Fruit fly (Drosophila melanogaster) whole organism, wandering third instar larva: Measurements from ENCODE around the gene CG31661.

Experiments
- Abd-B ChIP-seq: fragments of >200 bp; optimal IDR thresholded peaks from 2 replicates; lab custom pipeline; 2017; ENCODE audit warnings: missing biosample characterization, missing genetic modification characterization
- CG32264 ChIP-seq: fragments of 200-800 bp; sonication (Bioruptor generic); optimal IDR thresholded peaks from 2 replicates; lab custom pipeline; 2016; ENCODE audit warnings: missing biosample characterization, missing genetic modification characterization
- CG9705 ChIP-seq: fragments of 200-800 bp; sonication (Bioruptor generic); optimal IDR thresholded peaks from 2 replicates; lab custom pipeline; 2018; ENCODE audit warnings: missing biosample characterization, mild to moderate bottlenecking, missing genetic modification characterization
- CrebA ChIP-seq: fragments of 200-800 bp; sonication (Bioruptor generic); optimal IDR thresholded peaks from 2 replicates; lab custom pipeline; 2016; ENCODE audit warnings: missing biosample characterization, mild to moderate bottlenecking, missing genetic modification characterization, borderline replicate concordance
- Dfd ChIP-seq: fragments of >200 bp; optimal IDR thresholded peaks from 2 replicates; lab custom pipeline; 2017; ENCODE audit warnings: missing biosample characterization, missing genetic modification characterization
- Dif ChIP-seq: fragments of 200-275, 200-300 bp; sonication (Bioruptor generic); optimal IDR thresholded peaks from 2 replicates; lab custom pipeline; 2018; ENCODE audit warnings: missing biosample characterization, missing genetic modification characterization; ENCODE audit not compliant: partially characterized antibody
- GATAd ChIP-seq: sonication (Bioruptor generic); optimal IDR thresholded peaks from 2 replicates; lab custom pipeline; 2016; ENCODE audit warnings: missing biosample characterization, missing genetic modification characterization
- HLH106 ChIP-seq: fragments of 200-800 bp; optimal IDR thresholded peaks from 3 replicates; lab custom pipeline; 2019; ENCODE audit warnings: missing biosample characterization, mild to moderate bottlenecking, missing genetic modification characterization, moderate library complexity
- Hr78 ChIP-seq: fragments of >200 bp; optimal IDR thresholded peaks from 2 replicates; lab custom pipeline; 2017; ENCODE audit warnings: missing biosample characterization, missing genetic modification characterization
- Hr83 ChIP-seq: fragments of 200-300 bp; sonication (Bioruptor generic); optimal IDR thresholded peaks from 2 replicates; lab custom pipeline; 2016; ENCODE audit warnings: missing biosample characterization, mild to moderate bottlenecking, missing genetic modification characterization, moderate library complexity; ENCODE audit not compliant: poor library complexity, severe bottlenecking
- Jra ChIP-seq: sonication (Bioruptor generic); optimal IDR thresholded peaks from 2 replicates; lab custom pipeline; 2016; ENCODE audit warnings: missing biosample characterization, missing genetic modification characterization
- Mio ChIP-seq: sonication (Bioruptor generic); optimal IDR thresholded peaks from 2 replicates; lab custom pipeline; 2016; ENCODE audit warnings: missing biosample characterization, missing genetic modification characterization
- Myc ChIP-seq: fragments of >200 bp; optimal IDR thresholded peaks from 2 replicates; lab custom pipeline; 2017
- N ChIP-seq: fragments of >200 bp; optimal IDR thresholded peaks from 2 replicates; lab custom pipeline; 2018; ENCODE audit warnings: missing biosample characterization, missing external identifiers, missing genetic modification characterization
- OdsH ChIP-seq: fragments of 200-800 bp; sonication (Bioruptor generic); optimal IDR thresholded peaks from 2 replicates; lab custom pipeline; 2016; ENCODE audit warnings: missing biosample characterization, mild to moderate bottlenecking, missing genetic modification characterization
- Rel ChIP-seq, 2 experiments: fragments of 200-800 bp; sonication (Bioruptor generic) in 1 of 2; optimal IDR thresholded peaks; 2 replicates in 1 of 2; 3 replicates in 1 of 2; lab custom pipeline; 2016 to 2019; ENCODE audit warnings: mild to moderate bottlenecking in 2 of 2, missing biosample characterization in 2 of 2, missing genetic modification characterization in 2 of 2, moderate library complexity in 1 of 2
- Sp1 ChIP-seq: fragments of 200-800 bp; sonication (Bioruptor generic); optimal IDR thresholded peaks from 3 replicates; lab custom pipeline; 2019; ENCODE audit warnings: missing biosample characterization, mild to moderate bottlenecking, missing genetic modification characterization, moderate library complexity
- Vsx2 ChIP-seq: fragments of 200-300, 225-300 bp; sonication (Bioruptor generic); optimal IDR thresholded peaks from 2 replicates; lab custom pipeline; 2018; ENCODE audit warnings: missing biosample characterization, missing genetic modification characterization; ENCODE audit not compliant: partially characterized antibody
- br ChIP-seq: fragments of 200-800 bp; sonication (Bioruptor generic); optimal IDR thresholded peaks from 2 replicates; lab custom pipeline; 2016; ENCODE audit warnings: missing biosample characterization, missing genetic modification characterization
- brk ChIP-seq: fragments of 200-800 bp; sonication (Bioruptor generic); optimal IDR thresholded peaks from 2 replicates; lab custom pipeline; 2016; ENCODE audit warnings: missing biosample characterization, mild to moderate bottlenecking, missing genetic modification characterization
- dl ChIP-seq, 2 experiments: fragments of 175-275, 200-275 bp in 1 of 2; fragments of 200-275 bp in 1 of 2; sonication (Bioruptor generic); optimal IDR thresholded peaks; lab custom pipeline; 2018; ENCODE audit warnings: mild to moderate bottlenecking in 2 of 2, missing biosample characterization in 2 of 2, missing genetic modification characterization in 2 of 2, moderate library complexity in 2 of 2; ENCODE audit not compliant: partially characterized antibody in 2 of 2, insufficient read depth in 1 of 2
- dmrt93B ChIP-seq: fragments of 200-800 bp; sonication (Bioruptor generic); optimal IDR thresholded peaks from 2 replicates; lab custom pipeline; 2018; ENCODE audit warnings: missing biosample characterization, mild to moderate bottlenecking, missing genetic modification characterization
- ey ChIP-seq: fragments of 200-800 bp; sonication (Bioruptor generic); optimal IDR thresholded peaks from 2 replicates; lab custom pipeline; 2016; ENCODE audit warnings: missing biosample characterization, missing genetic modification characterization
- foxo ChIP-seq, 2 experiments: fragments of 200-800 bp; sonication (Bioruptor generic); optimal IDR thresholded peaks; 2 replicates in 1 of 2; 3 replicates in 1 of 2; lab custom pipeline; 2016 to 2017; ENCODE audit warnings: missing biosample characterization in 2 of 2, missing genetic modification characterization in 2 of 2
- fru ChIP-seq: fragments of 200-800 bp; sonication (Bioruptor generic); optimal IDR thresholded peaks from 3 replicates; lab custom pipeline; 2016; ENCODE audit warnings: missing biosample characterization, mild to moderate bottlenecking, missing genetic modification characterization
- h ChIP-seq: fragments of 200-800 bp; sonication (Bioruptor generic); optimal IDR thresholded peaks from 3 replicates; lab custom pipeline; 2016; ENCODE audit warnings: missing biosample characterization, mild to moderate bottlenecking, missing genetic modification characterization
- jim ChIP-seq: fragments of 175-275, 200-325 bp; sonication (Bioruptor generic); optimal IDR thresholded peaks from 2 replicates; lab custom pipeline; 2016; ENCODE audit warnings: missing biosample characterization, mild to moderate bottlenecking, missing genetic modification characterization
- lola ChIP-seq: fragments of >200 bp; optimal IDR thresholded peaks from 2 replicates; lab custom pipeline; 2017; ENCODE audit warnings: missing biosample characterization, missing genetic modification characterization
- pan ChIP-seq: fragments of >200 bp; optimal IDR thresholded peaks from 2 replicates; lab custom pipeline; 2017
- psq ChIP-seq: fragments of 200-800 bp; sonication (Bioruptor generic); optimal IDR thresholded peaks from 3 replicates; lab custom pipeline; 2017; ENCODE audit warnings: missing biosample characterization, mild to moderate bottlenecking, missing genetic modification characterization, moderate library complexity
- rgr ChIP-seq: fragments of 200-800 bp; sonication (Bioruptor generic); optimal IDR thresholded peaks from 3 replicates; lab custom pipeline; 2016; ENCODE audit warnings: missing biosample characterization, mild to moderate bottlenecking, missing genetic modification characterization
- sage ChIP-seq: fragments of 200-800 bp; sonication (Bioruptor generic); optimal IDR thresholded peaks from 2 replicates; lab custom pipeline; 2016; ENCODE audit warnings: missing biosample characterization, mild to moderate bottlenecking, missing genetic modification characterization
- sv ChIP-seq: fragments of 200-800 bp; sonication (Bioruptor generic); optimal IDR thresholded peaks from 3 replicates; lab custom pipeline; 2016; ENCODE audit warnings: missing biosample characterization, missing genetic modification characterization
- tai ChIP-seq: sonication (Bioruptor generic); optimal IDR thresholded peaks from 2 replicates; lab custom pipeline; 2016; ENCODE audit warnings: missing biosample characterization, missing genetic modification characterization
- usp ChIP-seq: fragments of >200 bp; optimal IDR thresholded peaks from 2 replicates; lab custom pipeline; 2017; ENCODE audit warnings: missing biosample characterization, missing genetic modification characterization
- woc ChIP-seq: sonication (Bioruptor generic); optimal IDR thresholded peaks from 2 replicates; lab custom pipeline; 2016; ENCODE audit warnings: missing biosample characterization, mild to moderate bottlenecking, missing genetic modification characterization

Gene CG31661

dm6 chr2L:1456305-1456704 lies 40.7 kb upstream of the CG31661 start:
- peak; percentile 22 for TF ChIP-seq dmrt93B
- TF ChIP-seq psq (GFP tag; lab: Kevin White, UChicago) = peak; percentile 17
- peak; percentile 39 for TF ChIP-seq Sp1 (GFP tag; lab: Kevin White, UChicago)
- TF ChIP-seq HLH106 = peak; percentile 47
- no peak for TF ChIP-seq Jra (GFP tag; lab: Kevin White, UChicago)
- TF ChIP-seq Rel (GFP tag; optimal IDR thresholded peaks at IDR 0.05; lab: Kevin White, UChicago) = no peak
- no peak for TF ChIP-seq Rel (tag; optimal IDR thresholded peaks at IDR 0.05; lab: Kevin White, UChicago)
- TF ChIP-seq rgr (GFP tag; lab: Kevin White, UChicago) = peak; percentile 44
- peak; percentile 43 for TF ChIP-seq OdsH (GFP tag; lab: Kevin White, UChicago)
- no peak for TF ChIP-seq CG32264 (GFP tag; lab: Kevin White, UChicago)
- no peak for TF ChIP-seq sv
- TF ChIP-seq usp = no peak
- no peak for TF ChIP-seq br (GFP tag; lab: Kevin White, UChicago)
- TF ChIP-seq woc = peak; percentile 4
- TF ChIP-seq N (GFP tag; lab: Kevin White, UChicago) = no peak
- TF ChIP-seq Hr83 (GFP tag; lab: Kevin White, UChicago) = no peak
- TF ChIP-seq Dif (GFP tag; lab: Kevin White, UChicago) = no peak
- TF ChIP-seq h (GFP tag; lab: Kevin White, UChicago) = peak; percentile 53
- TF ChIP-seq ey = peak; percentile 2
- peak in 1 of 2 experiments; percentile 35 for TF ChIP-seq foxo (GFP tag; optimal IDR thresholded peaks at IDR 0.05; lab: Kevin White, UChicago)
- TF ChIP-seq lola (GFP tag; lab: Kevin White, UChicago) = no peak
- no peak for TF ChIP-seq CG9705

dm6 chr2L:1456822-1457221 lies 40.2 kb upstream of the CG31661 start:
- TF ChIP-seq h (GFP tag; lab: Kevin White, UChicago) = no peak
- TF ChIP-seq HLH106 = no peak

dm6 chr2L:1458584-1459203 lies 38.3 kb upstream of the CG31661 start:
- TF ChIP-seq pan = no peak
- no peak for TF ChIP-seq GATAd (GFP tag; lab: Kevin White, UChicago)
- peak; percentile 12 for TF ChIP-seq sage
- TF ChIP-seq h (GFP tag; lab: Kevin White, UChicago) = peak; percentile 61
- TF ChIP-seq fru (GFP tag; lab: Kevin White, UChicago) = peak; percentile 19
- no peak for TF ChIP-seq Hr83 (GFP tag; lab: Kevin White, UChicago)
- no peak for TF ChIP-seq jim
- no peak for TF ChIP-seq tai (GFP tag; lab: Kevin White, UChicago)
- no peak for TF ChIP-seq usp
- TF ChIP-seq br (GFP tag; lab: Kevin White, UChicago) = peak; percentile 17
- TF ChIP-seq psq (GFP tag; lab: Kevin White, UChicago) = peak; percentile 13
- TF ChIP-seq ey = peak; percentile 53
- TF ChIP-seq CG32264 (GFP tag; lab: Kevin White, UChicago) = no peak
- peak; percentile 37 for TF ChIP-seq HLH106
- no peak for TF ChIP-seq Hr78
- TF ChIP-seq brk (GFP tag; lab: Kevin White, UChicago) = no peak
- TF ChIP-seq OdsH (GFP tag; lab: Kevin White, UChicago) = peak; percentile 14
- TF ChIP-seq Dif (GFP tag; lab: Kevin White, UChicago) = no peak
- TF ChIP-seq lola (GFP tag; lab: Kevin White, UChicago) = no peak
- no peak for TF ChIP-seq sv
- TF ChIP-seq Sp1 (GFP tag; lab: Kevin White, UChicago) = no peak
- no peak for TF ChIP-seq Myc
- peak; percentile 29 for TF ChIP-seq rgr (GFP tag; lab: Kevin White, UChicago)
- TF ChIP-seq Rel (GFP tag; optimal IDR thresholded peaks at IDR 0.05; lab: Kevin White, UChicago) = no peak
- no peak for TF ChIP-seq Rel (tag; optimal IDR thresholded peaks at IDR 0.05; lab: Kevin White, UChicago)
- TF ChIP-seq CG9705 = no peak
- TF ChIP-seq woc = peak; percentile 22
- TF ChIP-seq dl (GFP tag; optimal IDR thresholded peaks at IDR 0.05; lab: Kevin White, UChicago; ENCODE audit: insufficient read depth in 1 of 2, partially characterized antibody in 2 of 2) = no peak
- TF ChIP-seq Jra (GFP tag; lab: Kevin White, UChicago) = no peak
- TF ChIP-seq dmrt93B = peak; percentile 5
- TF ChIP-seq Vsx2 (GFP tag; lab: Kevin White, UChicago) = no peak
- no peak for TF ChIP-seq Mio (GFP tag; lab: Kevin White, UChicago)
- no peak for TF ChIP-seq CrebA (GFP tag; lab: Kevin White, UChicago)
- peak in 1 of 2 experiments; percentile 43 for TF ChIP-seq foxo (GFP tag; optimal IDR thresholded peaks at IDR 0.05; lab: Kevin White, UChicago)
- TF ChIP-seq Dfd (GFP tag; lab: Kevin White, UChicago) = no peak
- TF ChIP-seq Abd-B (GFP tag; lab: Kevin White, UChicago) = no peak
